Worm (Caenorhabditis elegans): ENCODE measurements around the gene C28H8.7.

Gene C28H8.7

ce11 chrIII:5838159-5839046 lies 48.4 kb downstream of the C28H8.7 start (continued):
- TF ChIP-seq Y5F2A.4 (GFP tag; optimal IDR thresholded peaks at IDR 0.05): no peak
- TF ChIP-seq nhr-28 (tag; optimal IDR thresholded peaks at IDR 0.05): peak; percentile 96
- peak; percentile 25 for TF ChIP-seq aha-1 (tag)
- TF ChIP-seq T20F7.1 (GFP tag; optimal IDR thresholded peaks at IDR 0.05): peak; percentile 74
- no peak for TF ChIP-seq unc-130 (GFP tag; optimal IDR thresholded peaks at IDR 0.05)
- TF ChIP-seq gei-8 (GFP tag; optimal IDR thresholded peaks at IDR 0.05): no peak
- peak; percentile 27; the same call in 1 of the 2 replicates for TF ChIP-seq T26A8.4 (GFP tag; IDR thresholded peaks at IDR 0.05)
- TF ChIP-seq pqm-1 (tag; optimal IDR thresholded peaks at IDR 0.05): peak; percentile 93
- 0 out of 2 replicates have a peak, but pooled peaks have one; percentile 24 for TF ChIP-seq lin-1 (GFP tag; IDR thresholded peaks at IDR 0.05)
- TF ChIP-seq zag-1 (tag; optimal IDR thresholded peaks at IDR 0.05): no peak
- TF ChIP-seq ceh-82 (tag; optimal IDR thresholded peaks at IDR 0.05): no peak
- TF ChIP-seq nhr-42 (GFP tag; IDR thresholded peaks at IDR 0.05): no peak
- TF ChIP-seq zfp-3 (GFP tag; conservative IDR thresholded peaks at IDR 0.05): 0 out of 2 replicates have a peak, but pooled peaks have one; percentile 31
- TF ChIP-seq ztf-11 (tag; optimal IDR thresholded peaks at IDR 0.05): no peak
- TF ChIP-seq ztf-7 (tag; optimal IDR thresholded peaks at IDR 0.05): no peak
- no peak for TF ChIP-seq ceh-32 (tag; optimal IDR thresholded peaks at IDR 0.05; ENCODE audit: poor library complexity)
- no peak for TF ChIP-seq mxl-2 (GFP tag; conservative IDR thresholded peaks at IDR 0.05)
- TF ChIP-seq ces-1 (GFP tag; optimal IDR thresholded peaks at IDR 0.05): no peak
- no peak for TF ChIP-seq zip-11 (GFP tag; IDR thresholded peaks at IDR 0.05)
- no peak for TF ChIP-seq dmd-8 (GFP tag; IDR thresholded peaks at IDR 0.05)
- no peak for TF ChIP-seq pha-4 (GFP tag; IDR thresholded peaks at IDR 0.05)
- TF ChIP-seq pha-4 (tag; optimal IDR thresholded peaks at IDR 0.05): no peak
- TF ChIP-seq lin-29 (GFP tag; IDR thresholded peaks at IDR 0.05): no peak
- no peak for TF ChIP-seq lin-39 (tag; optimal IDR thresholded peaks at IDR 0.05)
- peak; percentile 75 for TF ChIP-seq hlh-30 (tag; optimal IDR thresholded peaks at IDR 0.05; ENCODE audit: insufficient read depth)
- TF ChIP-seq nhr-11 (tag; optimal IDR thresholded peaks at IDR 0.05): no peak
- peak; percentile 67 for TF ChIP-seq nhr-6 (tag; optimal IDR thresholded peaks at IDR 0.05)
- TF ChIP-seq set-16 (GFP tag; IDR thresholded peaks at IDR 0.05): no peak
- no peak for TF ChIP-seq rbr-2 (tag; optimal IDR thresholded peaks at IDR 0.05)
- TF ChIP-seq nhr-111 (GFP tag; optimal IDR thresholded peaks at IDR 0.05): no peak
- 0 out of 2 replicates have a peak, but pooled peaks have one; percentile 18 for TF ChIP-seq lin-38 (GFP tag; IDR thresholded peaks at IDR 0.05)
- no peak for TF ChIP-seq skn-1 (tag; optimal IDR thresholded peaks at IDR 0.05)
- no peak for TF ChIP-seq ceh-28 (tag; optimal IDR thresholded peaks at IDR 0.05)
- TF ChIP-seq spr-3 (GFP tag; optimal IDR thresholded peaks at IDR 0.05): no peak
- TF ChIP-seq hif-1 (tag; optimal IDR thresholded peaks at IDR 0.05): no peak
- peak; percentile 52 for TF ChIP-seq nhr-10 (tag; optimal IDR thresholded peaks at IDR 0.05)
- TF ChIP-seq mep-1 (tag; optimal IDR thresholded peaks at IDR 0.05): peak; percentile 72
- no peak for TF ChIP-seq R02D3.7 (tag; optimal IDR thresholded peaks at IDR 0.05)
- TF ChIP-seq snpc-1.2 (GFP tag; IDR thresholded peaks at IDR 0.05): no peak
- TF ChIP-seq daf-16 (GFP tag; optimal IDR thresholded peaks at IDR 0.05): peak in 1 of 2 experiments; percentile 60
- TF ChIP-seq daf-16 (tag; optimal IDR thresholded peaks at IDR 0.05): peak; percentile 82
- no peak for TF ChIP-seq F10B5.3 (tag; optimal IDR thresholded peaks at IDR 0.05)
- no peak for TF ChIP-seq egl-43 (GFP tag; IDR thresholded peaks at IDR 0.05)
- TF ChIP-seq daf-8 (GFP tag; IDR thresholded peaks at IDR 0.05): no peak
- TF ChIP-seq mdl-1 (tag; optimal IDR thresholded peaks at IDR 0.05): peak; percentile 70 to 93
- no peak for TF ChIP-seq ctbp-1 (GFP tag; IDR thresholded peaks at IDR 0.05)
- TF ChIP-seq Y105C5A.15 (GFP tag; IDR thresholded peaks at IDR 0.05): no peak
- TF ChIP-seq F37D6.2 (tag; optimal IDR thresholded peaks at IDR 0.05): no peak
- no peak for TF ChIP-seq saeg-2 (GFP tag; IDR thresholded peaks at IDR 0.05)
- TF ChIP-seq aly-2 (tag; optimal IDR thresholded peaks at IDR 0.05): no peak
- TF ChIP-seq tra-1 (GFP tag; IDR thresholded peaks at IDR 0.05): peak; percentile 58; the same call in 1 of the 2 replicates

Measured in whole organism, L4 larva.